Worm (Caenorhabditis elegans): ENCODE measurements around the gene W02H5.19.
"Not testable (repeated sequence)": the region's sequence is repeated elsewhere in the genome, so short reads cannot be mapped to it uniquely, and the experiment has no call there.

Gene W02H5.19

ce11 chrV:2617499-2617898 lies 21.2 kb upstream of the W02H5.19 start:
- TF ChIP-seq nhr-237 (tag; optimal IDR thresholded peaks at IDR 0.05) (no peak), daf-12 (tag; optimal IDR thresholded peaks at IDR 0.05) (no peak), ceh-16 (tag; optimal IDR thresholded peaks at IDR 0.05) (no peak), nhr-77 (tag; optimal IDR thresholded peaks at IDR 0.05) (no peak), elt-3 (tag; optimal IDR thresholded peaks at IDR 0.05) (no peak), eor-1 (tag; optimal IDR thresholded peaks at IDR 0.05) (no peak), nhr-11 (tag; optimal IDR thresholded peaks at IDR 0.05) (no peak), nfya-1 (tag; optimal IDR thresholded peaks at IDR 0.05; ENCODE audit: insufficient read depth) (no peak), ztf-11 (tag; optimal IDR thresholded peaks at IDR 0.05) (no peak), unc-62 (GFP tag; optimal IDR thresholded peaks at IDR 0.05) (no peak)

ce11 chrV:2621879-2622278 lies 16.8 kb upstream of the W02H5.19 start, which contains the start of gene srh-271:
Gene srh-271, minus strand, starts transcription at chrV:2621979.
- no peak for TF ChIP-seq mdl-1 (tag; optimal IDR thresholded peaks at IDR 0.05)
- no peak for TF ChIP-seq nhr-67 (tag; optimal IDR thresholded peaks at IDR 0.05)
- no peak for TF ChIP-seq lsy-12 (tag; optimal IDR thresholded peaks at IDR 0.05)
- TF ChIP-seq fkh-10 (GFP tag; optimal IDR thresholded peaks at IDR 0.05) = no peak

ce11 chrV:2623765-2624164 lies 14.9 kb upstream of the W02H5.19 start:
- TF ChIP-seq nhr-11 (tag; optimal IDR thresholded peaks at IDR 0.05) = no peak
- TF ChIP-seq fkh-2 (tag; optimal IDR thresholded peaks at IDR 0.05) = no peak
- TF ChIP-seq mdl-1 (tag; optimal IDR thresholded peaks at IDR 0.05) = no peak
- TF ChIP-seq elt-1 (tag; optimal IDR thresholded peaks at IDR 0.05) = no peak
- TF ChIP-seq eor-1 (tag; optimal IDR thresholded peaks at IDR 0.05) = no peak
- no peak for TF ChIP-seq fos-1 (tag; optimal IDR thresholded peaks at IDR 0.05)
- TF ChIP-seq nhr-237 (tag; optimal IDR thresholded peaks at IDR 0.05) = no peak

ce11 chrV:2625360-2625759 lies 13.3 kb upstream of the W02H5.19 start, which contains the start of gene sknr-1:
Gene sknr-1, minus strand, starts transcription at chrV:2625460.
- not testable (repeated sequence) for TF ChIP-seq tbx-2 (tag; optimal IDR thresholded peaks at IDR 0.05); sea-2 (GFP tag; optimal IDR thresholded peaks at IDR 0.05); hmg-11 (tag; optimal IDR thresholded peaks at IDR 0.05)

- TF ChIP-seq lin-15B (tag; optimal IDR thresholded peaks at IDR 0.05) = no peak
- no peak for TF ChIP-seq fkh-10 (GFP tag; optimal IDR thresholded peaks at IDR 0.05)
- no peak for TF ChIP-seq nfya-1 (tag; optimal IDR thresholded peaks at IDR 0.05; ENCODE audit: insufficient read depth)
- no peak for TF ChIP-seq nhr-237 (tag; optimal IDR thresholded peaks at IDR 0.05)
- no peak for TF ChIP-seq pqm-1 (tag; optimal IDR thresholded peaks at IDR 0.05)
- no peak for TF ChIP-seq nhr-11 (tag; optimal IDR thresholded peaks at IDR 0.05)
- TF ChIP-seq pha-4 (tag; optimal IDR thresholded peaks at IDR 0.05) = no peak
- no peak for TF ChIP-seq ceh-28 (tag; optimal IDR thresholded peaks at IDR 0.05)
- no peak for TF ChIP-seq ZK546.5 (tag; optimal IDR thresholded peaks at IDR 0.05)
- TF ChIP-seq skn-1 (tag; optimal IDR thresholded peaks at IDR 0.05) = no peak
- no peak for TF ChIP-seq nhr-67 (tag; optimal IDR thresholded peaks at IDR 0.05)
- TF ChIP-seq unc-62 (GFP tag; optimal IDR thresholded peaks at IDR 0.05) = no peak
- TF ChIP-seq ztf-11 (tag; optimal IDR thresholded peaks at IDR 0.05) = no peak
- TF ChIP-seq eor-1 (tag; optimal IDR thresholded peaks at IDR 0.05) = no peak
Observed at ce11 chrV:2639035-2639434, 345 bp downstream of the W02H5.19 start, which contains the start of gene W02H5.2. Gene W02H5.2, plus strand, starts transcription at chrV:2639335.

ce11 chrV:2639506-2639905 lies 816 bp downstream of the W02H5.19 start:
- TF ChIP-seq fkh-10 (GFP tag; optimal IDR thresholded peaks at IDR 0.05) (no peak), jun-1 (tag; optimal IDR thresholded peaks at IDR 0.05) (no peak), elt-2 (tag; optimal IDR thresholded peaks at IDR 0.05) (no peak), unc-62 (GFP tag; optimal IDR thresholded peaks at IDR 0.05) (no peak), skn-1 (tag; optimal IDR thresholded peaks at IDR 0.05) (no peak), nfya-1 (tag; optimal IDR thresholded peaks at IDR 0.05; ENCODE audit: insufficient read depth) (no peak), nhr-23 (tag; optimal IDR thresholded peaks at IDR 0.05) (no peak), ama-1 (optimal IDR thresholded peaks at IDR 0.05) (no peak), nhr-43 (tag; optimal IDR thresholded peaks at IDR 0.05; ENCODE audit: poor library complexity, severe bottlenecking) (no peak), mdl-1 (tag; optimal IDR thresholded peaks at IDR 0.05) (no peak), nhr-76 (tag; optimal IDR thresholded peaks at IDR 0.05) (no peak), pha-4 (tag; optimal IDR thresholded peaks at IDR 0.05) (no peak), mml-1 (tag; optimal IDR thresholded peaks at IDR 0.05) (no peak), eor-1 (tag; optimal IDR thresholded peaks at IDR 0.05) (no peak), nhr-25 (tag; optimal IDR thresholded peaks at IDR 0.05) (no peak)
